Worm (Caenorhabditis elegans) whole organism, midembryonic: ENCODE measurements around the gene his-41.

ENCODE experiments used
- T22C8.4 ChIP-seq: fragments of 200-800 bp; sonication (Bioruptor generic); IDR thresholded peaks from 2 replicates; pipeline ENCODE4 v1.3.6; 2022; ENCODE audit warnings: missing genetic modification characterization, missing compliant biosample characterization
- cog-1 ChIP-seq: sonication (generic microtip); optimal IDR thresholded peaks from 2 replicates; lab custom pipeline; 2016; ENCODE audit warnings: missing genetic modification characterization, missing compliant biosample characterization
- flt-1 ChIP-seq: fragments of 200-800 bp; sonication (Bioruptor generic); IDR thresholded peaks from 2 replicates; pipeline ENCODE4 v1.3.6; 2022; ENCODE audit warnings: missing genetic modification characterization, missing compliant biosample characterization
- klf-2 ChIP-seq: fragments of 200-800 bp; sonication (Bioruptor generic); conservative IDR thresholded peaks from 2 replicates; pipeline ENCODE4 v1.3.6; 2022; ENCODE audit warnings: missing genetic modification reagents, missing genetic modification characterization, missing compliant biosample characterization
- med-1 ChIP-seq: sonication (generic microtip); optimal IDR thresholded peaks from 2 replicates; lab custom pipeline; 2017; ENCODE audit warnings: missing genetic modification characterization, mild to moderate bottlenecking, missing compliant biosample characterization, antibody characterized with exemption, missing genetic modification reagents; ENCODE audit not compliant: insufficient read depth
- ref-1 ChIP-seq: fragments of 200-800 bp; sonication (Bioruptor generic); conservative IDR thresholded peaks from 2 replicates; pipeline ENCODE4 v1.3.6; 2022; ENCODE audit warnings: missing genetic modification reagents, missing genetic modification characterization, missing compliant biosample characterization
- tab-1 ChIP-seq: fragments of 200-800 bp; sonication (Bioruptor generic); IDR thresholded peaks from 2 replicates; pipeline ENCODE4 v1.3.6; 2022; ENCODE audit warnings: missing genetic modification characterization, missing compliant biosample characterization
- ztf-23 ChIP-seq: fragments of 200-800 bp; sonication (Bioruptor generic); IDR thresholded peaks from 2 replicates; pipeline ENCODE4 v1.3.6; 2022; ENCODE audit warnings: missing genetic modification reagents, missing genetic modification characterization, missing compliant biosample characterization
- ztf-29 ChIP-seq: fragments of 200-800 bp; sonication (Bioruptor generic); IDR thresholded peaks from 2 replicates; pipeline ENCODE4 v1.3.6; 2022; ENCODE audit warnings: missing genetic modification reagents, missing genetic modification characterization, missing compliant biosample characterization

his-41 gene

DNA sequence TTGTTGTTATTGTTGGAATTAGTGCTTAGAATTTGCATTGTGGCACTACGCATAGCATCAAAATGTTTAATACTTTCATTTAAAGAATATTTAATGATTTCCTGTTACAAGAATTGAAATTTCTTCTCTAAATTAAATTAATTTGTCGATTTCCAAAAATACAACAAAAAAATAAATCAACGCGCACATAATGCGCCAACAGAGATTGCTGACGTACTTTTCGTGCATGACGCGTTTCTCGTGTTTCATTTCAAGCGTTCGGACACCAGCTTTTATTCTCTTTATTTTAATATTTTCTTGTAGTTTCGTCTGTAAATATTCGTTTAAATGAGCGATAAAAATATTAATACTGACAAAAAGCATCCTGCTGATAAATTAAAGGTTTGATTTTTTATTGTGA, 31.7 kb upstream of the his-41 start, which contains the start of gene eif-2Bdelta:
eif-2Bdelta (plus strand) TSS at position 235 of the 400 bp plus-strand sequence.
- TF ChIP-seq flt-1 (GFP tag; lab: Robert Waterston, UW) = no peak
- no peak for TF ChIP-seq ztf-23 (GFP tag; lab: Robert Waterston, UW)
- TF ChIP-seq klf-2 (GFP tag; lab: Robert Waterston, UW) = no peak
- TF ChIP-seq ref-1 (GFP tag; lab: Robert Waterston, UW) = no peak
- TF ChIP-seq T22C8.4 = no peak
- no peak for TF ChIP-seq tab-1
- no peak for TF ChIP-seq cog-1 (tag; lab: Kevin White, UChicago)
- no peak for TF ChIP-seq med-1 (GFP tag; lab: Kevin White, UChicago)
- TF ChIP-seq ztf-29 = no peak

DNA sequence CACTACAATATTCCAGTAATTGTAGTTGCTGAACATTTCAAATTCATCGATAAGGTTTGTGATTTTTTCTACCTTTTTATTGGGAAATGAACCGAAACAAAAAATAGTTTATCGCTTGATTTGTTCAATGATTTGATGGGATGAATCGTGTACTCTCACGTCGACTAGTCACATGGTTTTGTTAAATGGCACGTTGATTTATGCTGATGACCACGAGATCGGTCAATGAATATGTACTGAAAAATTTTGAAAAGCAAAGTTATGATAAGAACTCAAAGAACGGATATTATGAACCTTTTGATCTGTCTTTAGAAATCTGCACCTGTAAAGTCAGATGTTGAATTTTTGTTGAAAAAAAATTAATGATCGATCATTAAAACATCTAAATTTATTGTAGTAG, 29.1 kb upstream of the his-41 start:
- TF ChIP-seq ref-1 (GFP tag; lab: Robert Waterston, UW) (no peak), tab-1 (no peak), cog-1 (tag; lab: Kevin White, UChicago) (no peak), klf-2 (GFP tag; lab: Robert Waterston, UW) (no peak), ztf-23 (GFP tag; lab: Robert Waterston, UW) (no peak), T22C8.4 (no peak), med-1 (GFP tag; lab: Kevin White, UChicago) (no peak), ztf-29 (no peak), flt-1 (GFP tag; lab: Robert Waterston, UW) (no peak)

DNA sequence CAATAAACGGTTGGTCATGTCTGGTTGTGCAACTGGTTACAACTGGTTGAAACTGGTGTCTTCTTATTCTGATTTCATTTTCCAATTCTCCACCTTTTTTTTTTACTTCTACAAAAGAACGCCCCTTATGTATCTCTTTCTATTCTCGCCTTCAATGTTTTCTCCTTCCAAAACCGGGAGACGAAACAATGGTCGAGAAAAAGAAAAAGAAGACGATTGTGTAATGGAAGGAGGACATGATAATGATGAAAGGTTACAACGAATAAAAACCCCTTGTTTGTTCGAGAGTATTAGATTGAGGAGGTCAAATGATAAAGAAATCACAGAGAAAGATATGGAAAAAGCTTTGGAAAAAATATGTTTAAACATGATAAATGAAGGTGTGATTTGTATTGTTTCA, 26.5 kb upstream of the his-41 start, which contains the start of gene C50F4.8:
C50F4.8 (minus strand) TSS at position 28 of the 400 bp plus-strand sequence.
- TF ChIP-seq ztf-29 (no peak), tab-1 (no peak), cog-1 (tag; lab: Kevin White, UChicago) (no peak), ref-1 (GFP tag; lab: Robert Waterston, UW) (no peak), med-1 (GFP tag; lab: Kevin White, UChicago) (no peak), T22C8.4 (no peak), flt-1 (GFP tag; lab: Robert Waterston, UW) (no peak), ztf-23 (GFP tag; lab: Robert Waterston, UW) (no peak), klf-2 (GFP tag; lab: Robert Waterston, UW) (no peak)

DNA sequence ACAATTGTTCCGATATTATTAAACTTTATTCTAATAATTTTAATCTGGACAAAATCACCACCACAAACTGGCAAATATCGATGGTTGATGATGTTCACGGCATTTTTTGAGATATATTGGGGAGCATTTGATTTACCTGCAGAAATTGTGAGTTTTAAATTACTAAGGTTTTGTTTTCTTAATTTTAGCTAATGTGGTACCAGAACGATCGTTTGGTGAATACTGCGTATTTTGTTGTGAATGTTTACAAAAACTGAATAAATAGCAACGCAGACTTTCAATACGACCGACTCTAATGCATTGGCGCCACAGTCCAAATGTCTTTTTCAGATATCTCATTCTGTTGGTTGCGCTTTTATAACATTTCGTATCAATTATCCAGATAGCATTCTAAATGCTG, 23.6 kb upstream of the his-41 start:
- TF ChIP-seq T22C8.4 = no peak
- TF ChIP-seq ref-1 (GFP tag; lab: Robert Waterston, UW) = no peak
- no peak for TF ChIP-seq med-1 (GFP tag; lab: Kevin White, UChicago)
- no peak for TF ChIP-seq klf-2 (GFP tag; lab: Robert Waterston, UW)
- TF ChIP-seq flt-1 (GFP tag; lab: Robert Waterston, UW) = no peak
- no peak for TF ChIP-seq cog-1 (tag; lab: Kevin White, UChicago)
- no peak for TF ChIP-seq ztf-23 (GFP tag; lab: Robert Waterston, UW)
- TF ChIP-seq tab-1 = no peak
- no peak for TF ChIP-seq ztf-29

DNA sequence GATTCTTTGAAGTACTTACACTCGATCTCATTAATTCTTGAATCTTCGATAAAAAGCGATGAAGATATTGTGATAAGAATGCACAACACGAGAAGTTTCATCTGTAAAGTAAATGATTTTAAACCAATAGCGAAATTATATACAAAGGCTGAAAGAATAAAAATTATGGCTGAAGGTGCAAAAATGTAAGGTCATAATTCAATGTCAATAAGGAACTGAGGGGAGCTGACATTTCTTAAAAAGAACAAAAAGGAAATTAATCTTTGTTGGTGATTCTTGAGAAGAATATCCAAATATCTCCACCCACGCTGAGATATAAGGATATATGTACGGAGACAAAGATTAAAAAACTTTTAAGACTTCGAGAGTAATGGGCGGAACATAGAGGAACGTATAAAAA, 21.2 kb upstream of the his-41 start, which contains the start of gene C50F4.9:
C50F4.9 (minus strand) TSS at position 101 of the 400 bp plus-strand sequence.
- TF ChIP-seq ref-1 (GFP tag; lab: Robert Waterston, UW) (no peak), ztf-29 (no peak), tab-1 (no peak), ztf-23 (GFP tag; lab: Robert Waterston, UW) (no peak)

DNA sequence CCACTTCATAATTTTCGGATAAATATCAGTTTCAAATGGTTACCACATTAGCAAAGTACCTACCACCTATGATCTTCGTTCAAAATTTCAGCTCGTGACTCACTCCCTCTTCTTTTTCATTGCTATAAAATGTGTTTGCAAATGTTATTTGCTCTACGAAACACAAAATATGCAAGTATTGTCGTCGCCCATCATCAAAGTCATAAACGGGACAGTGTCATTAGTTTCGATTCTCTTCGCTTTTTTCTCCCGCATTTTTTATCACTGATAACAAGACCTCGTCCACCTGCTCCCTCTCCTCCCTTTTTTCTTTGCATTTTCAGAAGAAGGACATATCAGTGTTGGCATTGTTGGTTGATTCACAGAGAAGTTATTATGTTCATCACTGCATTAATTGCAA, 18.9 kb upstream of the his-41 start, which contains the start of gene C50F4.1:
C50F4.1 (plus strand) TSS at position 324 of the 400 bp plus-strand sequence.
- TF ChIP-seq T22C8.4 = no peak
- no peak for TF ChIP-seq ztf-29
- TF ChIP-seq tab-1 = no peak
- TF ChIP-seq klf-2 (GFP tag; lab: Robert Waterston, UW) = no peak
- TF ChIP-seq ztf-23 (GFP tag; lab: Robert Waterston, UW) = no peak
- no peak for TF ChIP-seq flt-1 (GFP tag; lab: Robert Waterston, UW)
- TF ChIP-seq med-1 (GFP tag; lab: Kevin White, UChicago) = no peak
- TF ChIP-seq cog-1 (tag; lab: Kevin White, UChicago) = no peak
- no peak for TF ChIP-seq ref-1 (GFP tag; lab: Robert Waterston, UW)

DNA sequence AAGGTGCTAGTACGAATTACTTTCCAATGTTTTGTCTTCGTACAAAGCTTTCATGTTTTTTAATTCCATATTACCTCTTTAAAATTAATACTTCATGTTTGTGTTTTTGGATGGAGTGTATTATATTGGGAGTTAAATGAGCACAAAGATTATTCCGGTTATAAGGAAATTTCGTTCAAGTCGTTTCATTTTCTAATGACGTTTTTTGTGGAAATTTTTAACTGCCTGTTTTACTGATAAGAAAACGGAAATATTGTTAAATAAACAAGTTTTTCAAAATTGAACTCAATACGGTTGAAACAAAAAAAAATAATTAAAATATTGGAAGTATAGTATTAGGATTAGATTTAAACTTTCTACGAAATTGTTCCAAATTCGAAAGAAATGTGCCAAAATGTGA, 18.0 kb upstream of the his-41 start:
- TF ChIP-seq T22C8.4 = no peak
- TF ChIP-seq cog-1 (tag; lab: Kevin White, UChicago) = no peak
- TF ChIP-seq med-1 (GFP tag; lab: Kevin White, UChicago) = no peak
- no peak for TF ChIP-seq flt-1 (GFP tag; lab: Robert Waterston, UW)
- no peak for TF ChIP-seq klf-2 (GFP tag; lab: Robert Waterston, UW)
- no peak for TF ChIP-seq ref-1 (GFP tag; lab: Robert Waterston, UW)
- TF ChIP-seq tab-1 = no peak
- no peak for TF ChIP-seq ztf-23 (GFP tag; lab: Robert Waterston, UW)
- no peak for TF ChIP-seq ztf-29

DNA sequence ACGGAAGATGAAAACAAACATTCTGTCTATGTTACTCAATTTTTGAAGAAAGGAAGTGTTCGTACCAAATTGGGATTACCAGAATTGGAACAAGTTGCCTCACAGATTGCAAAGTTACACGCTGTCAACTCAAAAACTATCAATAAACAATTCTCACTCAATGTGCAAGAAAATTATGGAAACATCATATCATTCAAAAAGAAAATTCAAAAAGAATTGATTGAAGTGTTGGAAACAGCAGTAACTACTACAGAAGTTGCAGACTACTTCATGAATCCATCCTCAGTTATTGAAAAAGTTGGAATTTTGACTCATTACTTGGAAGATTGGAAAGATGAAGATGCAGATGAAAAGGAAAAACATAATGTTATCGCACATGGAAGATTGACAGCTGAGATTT, 17.4 kb upstream of the his-41 start:
- no peak for TF ChIP-seq med-1 (GFP tag; lab: Kevin White, UChicago)

DNA sequence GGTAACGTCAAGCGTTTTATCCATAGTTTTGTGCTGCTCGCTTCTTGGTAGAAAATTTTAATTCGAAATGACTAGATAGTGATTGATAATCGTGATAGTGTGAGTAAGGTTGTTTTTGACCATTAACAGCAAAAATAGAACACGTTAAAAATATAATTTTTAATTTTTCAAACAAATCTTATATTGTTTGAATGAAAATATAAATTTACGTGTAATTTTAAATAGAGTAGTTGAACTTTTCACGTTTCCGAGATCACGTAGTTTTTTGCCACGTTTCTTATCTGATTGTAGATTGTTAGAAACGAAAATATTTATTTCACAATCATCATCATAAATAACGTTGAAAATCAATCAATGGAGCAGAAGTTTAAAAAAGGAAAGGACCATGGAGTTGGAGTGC, 13.9 kb upstream of the his-41 start, which contains the start of the genes C50F4.10 and pfk-1.2:
C50F4.10 (minus strand) TSS at position 101 of the 400 bp plus-strand sequence.
pfk-1.2 (plus strand) TSS at position 325 of the 400 bp plus-strand sequence.
- TF ChIP-seq T22C8.4 (no peak), flt-1 (GFP tag; lab: Robert Waterston, UW) (no peak), ztf-29 (no peak), tab-1 (no peak), cog-1 (tag; lab: Kevin White, UChicago) (no peak), klf-2 (GFP tag; lab: Robert Waterston, UW) (no peak), ztf-23 (GFP tag; lab: Robert Waterston, UW) (no peak), med-1 (GFP tag; lab: Kevin White, UChicago) (no peak), ref-1 (GFP tag; lab: Robert Waterston, UW) (no peak)

DNA sequence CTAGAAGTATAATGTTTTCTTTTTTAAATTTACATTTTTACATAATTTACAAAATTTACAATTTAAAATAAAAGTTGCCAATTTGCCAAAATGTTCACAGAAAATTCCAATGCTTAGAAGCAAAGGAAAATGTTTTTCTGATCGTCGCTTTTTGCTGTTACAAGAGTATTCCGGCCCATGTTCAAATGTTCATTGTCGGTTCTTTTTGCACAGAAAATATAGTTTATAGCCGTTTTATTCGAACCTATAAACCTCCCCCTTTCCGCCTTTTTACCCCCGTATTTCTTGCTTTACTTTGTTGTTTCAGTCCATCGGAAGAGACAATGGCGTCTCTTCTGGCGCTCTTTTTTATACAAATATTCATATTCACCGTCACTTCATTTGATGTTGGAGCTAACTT, 10.7 kb upstream of the his-41 start, which contains the start of gene tag-329:
tag-329 (plus strand) TSS at position 301 of the 400 bp plus-strand sequence.
- TF ChIP-seq tab-1 (no peak), T22C8.4 (no peak), ztf-29 (no peak), klf-2 (GFP tag; lab: Robert Waterston, UW) (no peak), cog-1 (tag; lab: Kevin White, UChicago) (no peak), ztf-23 (GFP tag; lab: Robert Waterston, UW) (no peak), flt-1 (GFP tag; lab: Robert Waterston, UW) (no peak), med-1 (GFP tag; lab: Kevin White, UChicago) (no peak), ref-1 (GFP tag; lab: Robert Waterston, UW) (no peak)
